Fruit fly (Drosophila melanogaster): Measurements from ENCODE around the gene CG42752.

DNA sequence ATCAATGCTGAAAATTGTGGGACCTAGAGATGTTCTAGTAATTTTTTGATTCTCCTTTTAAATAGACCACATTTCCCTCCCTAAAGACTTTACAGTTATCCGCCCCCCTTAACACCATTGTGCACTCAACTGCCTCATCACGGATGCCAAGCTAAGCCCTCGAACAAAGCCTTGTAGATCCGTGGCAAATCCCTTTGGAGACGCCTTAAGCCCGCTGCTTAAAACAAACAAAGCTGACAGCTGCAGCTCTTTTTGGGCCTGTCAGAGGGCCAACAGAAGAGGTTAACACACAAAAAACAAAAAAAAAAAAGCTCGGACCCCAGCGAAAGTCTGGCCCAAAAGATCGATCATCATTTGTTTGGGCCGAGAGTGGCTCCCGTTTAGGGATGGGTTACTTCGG, 27.9 kb upstream of the CG42752 start:
- no peak for TF ChIP-seq CG8478 (optimal IDR thresholded peaks at IDR 0.05)
- no peak for TF ChIP-seq CTCF (optimal IDR thresholded peaks at IDR 0.05)
